Worm (Caenorhabditis elegans) whole organism, early embryonic: Measurements from ENCODE around the gene K07H8.9.

Experiments used
- B0310.2 ChIP-seq: sonication (generic microtip); optimal IDR thresholded peaks from 2 replicates; lab custom pipeline; 2016; ENCODE audit warnings: mild to moderate bottlenecking, missing genetic modification characterization, missing compliant biosample characterization
- F13C5.2 ChIP-seq: sonication (generic microtip); optimal IDR thresholded peaks from 2 replicates; lab custom pipeline; 2017; ENCODE audit warnings: mild to moderate bottlenecking, missing genetic modification characterization, inconsistent platforms, missing compliant biosample characterization
- aly-1 ChIP-seq: sonication (generic microtip); optimal IDR thresholded peaks from 2 replicates; lab custom pipeline; 2016; ENCODE audit warnings: missing genetic modification characterization, missing compliant biosample characterization
- ama-1 ChIP-seq: fragments of 150-350 bp; optimal IDR thresholded peaks from 2 replicates; lab custom pipeline; 2014
- ceh-36 ChIP-seq: sonication (generic microtip); optimal IDR thresholded peaks from 2 replicates; lab custom pipeline; 2016; ENCODE audit warnings: missing genetic modification characterization, inconsistent platforms, missing compliant biosample characterization
- flt-1 ChIP-seq: fragments of 200-800 bp; sonication (Bioruptor generic); IDR thresholded peaks from 2 replicates; pipeline ENCODE4 v1.3.6; 2022; ENCODE audit warnings: missing genetic modification characterization, missing compliant biosample characterization
- hmg-4 ChIP-seq: fragments of 200-800 bp; sonication (Bioruptor generic); optimal IDR thresholded peaks from 2 replicates; lab custom pipeline; 2018; ENCODE audit warnings: mild to moderate bottlenecking, missing genetic modification characterization, missing compliant biosample characterization
- pes-1 ChIP-seq: fragments of 200-800 bp; sonication (Bioruptor generic); IDR thresholded peaks from 2 replicates; pipeline ENCODE4 v1.3.6; 2022; ENCODE audit warnings: missing genetic modification reagents, missing genetic modification characterization, missing compliant biosample characterization
- tbx-11 ChIP-seq: fragments of 200-800 bp; sonication (Bioruptor generic); IDR thresholded peaks from 2 replicates; pipeline ENCODE4 v1.3.6; 2022; ENCODE audit warnings: missing genetic modification characterization, missing compliant biosample characterization
- tbx-37 ChIP-seq: fragments of 200-800 bp; sonication (Bioruptor generic); conservative IDR thresholded peaks from 2 replicates; pipeline ENCODE4 v1.3.6; 2022; ENCODE audit warnings: missing genetic modification reagents, missing genetic modification characterization, missing compliant biosample characterization
- tra-4 ChIP-seq: sonication (generic microtip); optimal IDR thresholded peaks from 2 replicates; lab custom pipeline; 2017; ENCODE audit warnings: missing genetic modification characterization, missing compliant biosample characterization

DNA sequence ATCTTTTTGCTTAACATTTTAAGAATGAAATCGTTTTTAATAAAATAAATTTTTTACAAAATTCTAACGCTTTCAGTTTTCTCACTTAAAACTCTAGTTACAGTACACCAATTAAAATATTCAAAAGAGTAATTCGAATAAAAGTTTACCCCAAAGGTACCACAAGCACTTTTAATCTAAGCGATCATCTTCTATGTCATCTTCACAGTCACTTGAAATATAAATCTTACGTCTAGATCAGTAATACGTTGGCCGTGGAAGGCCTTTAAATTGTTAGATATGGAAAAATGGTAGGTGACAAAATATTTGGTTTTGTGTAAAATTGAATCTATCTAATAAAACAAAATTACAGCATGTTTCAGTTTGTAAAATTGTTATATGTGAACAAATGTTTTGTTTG, 38.9 kb downstream of the K07H8.9 start:
- no peak for TF ChIP-seq ama-1 (lab: Kevin White, UChicago)
- no peak for TF ChIP-seq flt-1 (GFP tag; lab: Robert Waterston, UW)
- TF ChIP-seq tbx-11 (GFP tag; lab: Robert Waterston, UW): no peak
- TF ChIP-seq B0310.2 (tag; lab: Kevin White, UChicago): no peak
- no peak for TF ChIP-seq F13C5.2
- TF ChIP-seq hmg-4: no peak
- no peak for TF ChIP-seq tbx-37 (GFP tag; lab: Robert Waterston, UW)
- TF ChIP-seq aly-1: no peak
- no peak for TF ChIP-seq ceh-36 (tag; lab: Kevin White, UChicago)
- no peak for TF ChIP-seq tra-4 (tag; lab: Kevin White, UChicago)
- no peak for TF ChIP-seq pes-1 (GFP tag; lab: Robert Waterston, UW)
